Worm (Caenorhabditis elegans) whole organism, mixed stage, embryonic: Measurements from ENCODE around the gene D1014.2.

Source experiments
- M03D4.4 ChIP-seq: sonication (generic microtip); optimal IDR thresholded peaks from 2 replicates; lab custom pipeline; 2017; ENCODE audit warnings: mild to moderate bottlenecking, missing genetic modification characterization, missing compliant biosample characterization
- elt-1 ChIP-seq: sonication (generic microtip); optimal IDR thresholded peaks from 2 replicates; lab custom pipeline; 2017; ENCODE audit warnings: missing genetic modification characterization, mild to moderate bottlenecking, missing compliant biosample characterization, antibody characterized with exemption, moderate library complexity, borderline replicate concordance; ENCODE audit not compliant: insufficient read depth
- elt-3 ChIP-seq: fragments of 150-350 bp; optimal IDR thresholded peaks from 2 replicates; lab custom pipeline; 2014; ENCODE audit warnings: missing biosample characterization, missing genetic modification characterization
- ham-2 ChIP-seq: fragments of 200-800 bp; sonication (Bioruptor generic); optimal IDR thresholded peaks from 2 replicates; lab custom pipeline; 2018; ENCODE audit warnings: mild to moderate bottlenecking, missing genetic modification characterization, missing compliant biosample characterization
- lin-13 ChIP-seq: fragments of 150-350 bp; optimal IDR thresholded peaks from 2 replicates; lab custom pipeline; 2014; ENCODE audit warnings: missing biosample characterization, missing genetic modification characterization
- mep-1 ChIP-seq: fragments of 150-350 bp; optimal IDR thresholded peaks from 2 replicates; lab custom pipeline; 2017; ENCODE audit warnings: missing biosample characterization, missing genetic modification reagents, missing genetic modification characterization, inconsistent platforms
- nhr-28 ChIP-seq: fragments of 150-350 bp; optimal IDR thresholded peaks from 2 replicates; lab custom pipeline; 2014; ENCODE audit warnings: missing biosample characterization, missing genetic modification characterization
- pha-4 ChIP-seq: fragments of 150-350 bp; optimal IDR thresholded peaks from 2 replicates; lab custom pipeline; 2018; ENCODE audit warnings: missing biosample characterization, missing genetic modification reagents, missing genetic modification characterization
- tbx-8 ChIP-seq: fragments of 200-800 bp; sonication (Bioruptor generic); optimal IDR thresholded peaks from 2 replicates; lab custom pipeline; 2018; ENCODE audit warnings: mild to moderate bottlenecking, missing genetic modification characterization, moderate library complexity, missing compliant biosample characterization
- unc-62 ChIP-seq: fragments of 150-350 bp; optimal IDR thresholded peaks from 2 replicates; lab custom pipeline; 2014; ENCODE audit warnings: missing biosample characterization, missing genetic modification reagents, missing genetic modification characterization
- ztf-11 ChIP-seq: fragments of 150-350 bp; optimal IDR thresholded peaks from 2 replicates; lab custom pipeline; 2014; ENCODE audit warnings: missing biosample characterization, missing genetic modification characterization

DNA sequence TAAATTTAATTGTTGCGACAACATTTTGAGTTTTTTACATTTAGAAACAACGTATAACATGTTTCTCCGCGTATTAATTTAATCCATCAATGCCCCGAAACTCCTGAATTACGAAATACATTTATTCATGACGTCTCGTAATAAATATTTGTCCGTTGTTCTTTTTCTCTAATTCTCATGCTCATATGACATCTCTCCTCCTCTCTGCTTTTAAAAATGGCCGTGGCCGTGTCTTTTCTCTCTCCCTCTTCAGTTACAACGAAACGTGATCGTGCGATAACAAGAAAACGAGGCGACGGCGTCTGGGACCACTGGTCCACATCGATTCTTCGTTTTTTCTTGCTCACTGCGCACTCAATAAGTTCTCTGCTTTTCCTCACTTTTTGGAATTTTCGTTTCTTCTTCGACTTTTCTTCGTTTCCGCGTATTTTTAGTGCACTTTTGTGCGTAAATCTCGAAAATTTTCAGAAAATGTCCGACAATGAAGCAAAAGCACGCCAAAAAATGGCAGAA is 13.5 kb upstream of the D1014.2 start, which contains the start of gene snap-1:
- TF ChIP-seq lin-13 (tag; lab: Kevin White, UChicago) (no peak), pha-4 (tag; lab: Kevin White, UChicago) (peak; percentile 21), unc-62 (GFP tag; lab: Kevin White, UChicago) (no peak), mep-1 (peak; percentile 58), ztf-11 (tag; lab: Kevin White, UChicago) (no peak), ham-2 (GFP tag; lab: Kevin White, UChicago) (no peak), nhr-28 (tag; lab: Kevin White, UChicago) (no peak), tbx-8 (GFP tag; lab: Kevin White, UChicago) (no peak), elt-1 (tag; lab: Kevin White, UChicago) (no peak), elt-3 (tag; lab: Kevin White, UChicago) (no peak), M03D4.4 (tag; lab: Kevin White, UChicago) (no peak)
